Worm (Caenorhabditis elegans) whole organism, young adult: ENCODE data around the gene F02H6.3.

Experiments
- K12H6.12 ChIP-seq: fragments of 200-800 bp; sonication (Bioruptor generic); optimal IDR thresholded peaks from 2 replicates; lab custom pipeline; 2018; ENCODE audit warnings: mild to moderate bottlenecking, missing genetic modification characterization, missing compliant biosample characterization
- ceh-79 ChIP-seq: sonication (generic microtip); optimal IDR thresholded peaks from 2 replicates; lab custom pipeline; 2017; ENCODE audit warnings: mild to moderate bottlenecking, missing genetic modification characterization, missing compliant biosample characterization
- dpff-1 ChIP-seq: sonication (generic microtip); optimal IDR thresholded peaks from 2 replicates; lab custom pipeline; 2017; ENCODE audit warnings: mild to moderate bottlenecking, missing genetic modification characterization, missing compliant biosample characterization
- egl-18 ChIP-seq: fragments of 200-800 bp; sonication (Bioruptor generic); IDR thresholded peaks from 2 replicates; pipeline ENCODE4 v1.3.6; 2022; ENCODE audit warnings: missing genetic modification reagents, missing genetic modification characterization, missing compliant biosample characterization
- hsf-1 ChIP-seq: fragments of 200-800 bp; sonication (Bioruptor generic); IDR thresholded peaks from 2 replicates; pipeline ENCODE4 v1.3.6; 2022; ENCODE audit warnings: missing genetic modification reagents, missing genetic modification characterization, missing compliant biosample characterization
- snpc-1.1 ChIP-seq: sonication (generic microtip); optimal IDR thresholded peaks from 2 replicates; lab custom pipeline; 2017; ENCODE audit warnings: missing genetic modification characterization, mild to moderate bottlenecking, missing compliant biosample characterization, antibody characterized with exemption, moderate library complexity, missing genotype, missing genetic modification reagents; ENCODE audit not compliant: insufficient read depth
- snpc-3.4 ChIP-seq: sonication (generic microtip); optimal IDR thresholded peaks from 2 replicates; lab custom pipeline; 2017; ENCODE audit warnings: missing genetic modification characterization, mild to moderate bottlenecking, missing compliant biosample characterization, antibody characterized with exemption, moderate library complexity, missing genotype, missing genetic modification reagents
- snpc-4 ChIP-seq, 5 experiments: fragments of 150-350 bp in 1 of 5; sonication (generic microtip) in 4 of 5; optimal IDR thresholded peaks; 2 replicates each; lab custom pipeline; 2014 to 2018; ENCODE audit warnings: missing genetic modification characterization in 5 of 5, missing biosample characterization in 3 of 5, antibody characterized with exemption in 2 of 5, mild to moderate bottlenecking in 2 of 5, missing compliant biosample characterization in 2 of 5, missing genotype in 2 of 5, moderate library complexity in 2 of 5, missing genetic modification reagents in 1 of 5

- no peak for TF ChIP-seq ceh-79 (tag; lab: Kevin White, UChicago)
- TF ChIP-seq hsf-1 (GFP tag; lab: Robert Waterston, UW), result no peak
- no peak for TF ChIP-seq snpc-4 (GFP tag; optimal IDR thresholded peaks at IDR 0.05; lab: Kevin White, UChicago)
- TF ChIP-seq snpc-4 (tag; optimal IDR thresholded peaks at IDR 0.05; lab: Kevin White, UChicago), result peak in 1 of 4 experiments; percentile 29
- TF ChIP-seq dpff-1, result no peak
- no peak for TF ChIP-seq K12H6.12 (tag; lab: Kevin White, UChicago)
- no peak for TF ChIP-seq snpc-1.1
- no peak for TF ChIP-seq egl-18 (GFP tag; lab: Robert Waterston, UW)
- no peak for TF ChIP-seq snpc-3.4 (tag; lab: Kevin White, UChicago)
These were observed 7.1 kb upstream of the F02H6.3 start, which contains the start of gene F02H6.2 for ce11 chrIV:14196176-14196575.
